Fruit fly (Drosophila melanogaster): ENCODE results near the gene mfr.

DNA sequence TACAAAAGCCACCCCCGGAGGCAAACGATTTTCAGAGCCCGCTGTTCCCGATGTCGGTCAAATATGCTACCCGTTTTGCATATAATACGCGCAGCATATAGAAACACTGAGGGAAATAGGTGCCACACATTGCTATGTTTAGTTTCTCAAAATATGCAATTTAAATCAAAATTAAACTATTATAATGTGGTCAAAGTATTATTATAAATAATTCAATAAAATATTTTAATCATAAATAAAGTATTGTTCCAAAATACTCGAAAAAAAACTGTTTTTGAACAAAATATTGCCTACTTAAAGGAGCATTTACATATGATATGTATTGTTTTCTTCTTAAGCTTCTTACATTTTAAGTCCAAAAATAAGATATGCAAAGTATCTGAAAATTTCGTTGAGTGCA, 38.5 kb upstream of the mfr start:
- TF ChIP-seq ey (GFP tag; optimal IDR thresholded peaks at IDR 0.05) (no peak), pan (optimal IDR thresholded peaks at IDR 0.05) (no peak), Rel (GFP tag; optimal IDR thresholded peaks at IDR 0.05) (no peak), Rel (tag; optimal IDR thresholded peaks at IDR 0.05) (no peak), jim (GFP tag; optimal IDR thresholded peaks at IDR 0.05) (no peak), Abd-B (GFP tag; optimal IDR thresholded peaks at IDR 0.05) (no peak)
